Worm (Caenorhabditis elegans): Measurements from ENCODE around the gene ZK896.1.

ce11 chrIV:12914532-12915019 is 39.4 kb upstream of the ZK896.1 start, which contains the start of gene irg-6:
- TF ChIP-seq nhr-23 (tag; optimal IDR thresholded peaks at IDR 0.05) (no peak), lsy-2 (tag; optimal IDR thresholded peaks at IDR 0.05) (no peak), ceh-16 (tag; optimal IDR thresholded peaks at IDR 0.05) (no peak), fos-1 (tag; optimal IDR thresholded peaks at IDR 0.05) (no peak), nhr-11 (tag; optimal IDR thresholded peaks at IDR 0.05) (no peak), F13H6.1 (tag; optimal IDR thresholded peaks at IDR 0.05) (no peak)
